Fruit fly (Drosophila melanogaster) whole organism, embryonic: ENCODE data around the gene Tctp.

Source experiments
- Adf1 ChIP-seq: fragments of 200-800 bp; sonication (Bioruptor generic); IDR thresholded peaks from 2 replicates; pipeline ENCODE4 v1.3.6; 2022; ENCODE audit warnings: missing biosample characterization, missing genetic modification characterization
- Antp ChIP-seq: fragments of 200-800 bp; sonication (Bioruptor generic); optimal IDR thresholded peaks from 3 replicates; lab custom pipeline; 2016; ENCODE audit warnings: missing biosample characterization, missing genetic modification characterization
- Atf-2 ChIP-seq: fragments of 200-800 bp; sonication (Bioruptor generic); optimal IDR thresholded peaks from 2 replicates; lab custom pipeline; 2016; ENCODE audit warnings: missing biosample characterization, missing genetic modification characterization
- Bteb2 ChIP-seq: fragments of 200-800 bp; sonication (Bioruptor generic); optimal IDR thresholded peaks from 2 replicates; lab custom pipeline; 2016; ENCODE audit warnings: missing biosample characterization, missing genetic modification characterization
- CG1024 ChIP-seq: fragments of 200-800 bp; sonication (Bioruptor generic); IDR thresholded peaks from 2 replicates; pipeline ENCODE4 v1.3.6; 2022; ENCODE audit warnings: missing biosample characterization, missing genetic modification characterization
- CG11093 ChIP-seq: fragments of 200-800 bp; sonication (Bioruptor generic); IDR thresholded peaks from 3 replicates; pipeline ENCODE4 v1.3.6; 2022; ENCODE audit warnings: missing biosample characterization, missing genetic modification characterization
- CG12744 ChIP-seq: fragments of 200-800 bp; sonication (Bioruptor generic); optimal IDR thresholded peaks from 2 replicates; lab custom pipeline; 2016; ENCODE audit warnings: missing biosample characterization, missing genetic modification characterization
- CG15514 ChIP-seq: fragments of 200-800 bp; sonication (Bioruptor generic); optimal IDR thresholded peaks from 3 replicates; lab custom pipeline; 2017; ENCODE audit warnings: missing biosample characterization, missing genetic modification characterization, mild to moderate bottlenecking, moderate library complexity, missing genetic modification reagents
- CG16863 ChIP-seq: fragments of 200-800 bp; sonication (Bioruptor generic); optimal IDR thresholded peaks from 3 replicates; lab custom pipeline; 2016; ENCODE audit warnings: missing biosample characterization, missing genetic modification characterization
- CG17328 ChIP-seq: fragments of 200-800 bp; sonication (Bioruptor generic); IDR thresholded peaks from 2 replicates; pipeline ENCODE4 v1.3.6; 2022; ENCODE audit warnings: missing biosample characterization, missing genetic modification characterization
- CG17612 ChIP-seq: fragments of 200-800 bp; sonication (Bioruptor generic); IDR thresholded peaks from 2 replicates; pipeline ENCODE4 v1.3.6; 2022; ENCODE audit warnings: missing biosample characterization, missing genetic modification characterization
- CG2678 ChIP-seq: fragments of 200-800 bp; sonication (Bioruptor generic); optimal IDR thresholded peaks from 3 replicates; lab custom pipeline; 2019; ENCODE audit warnings: missing biosample characterization, mild to moderate bottlenecking, missing genetic modification characterization, moderate library complexity
- CG33213 ChIP-seq: fragments of 200-800 bp; sonication (Bioruptor generic); optimal IDR thresholded peaks from 3 replicates; lab custom pipeline; 2016; ENCODE audit warnings: missing biosample characterization, missing genetic modification characterization
- CG6683 ChIP-seq: fragments of 200-800 bp; sonication (Bioruptor generic); optimal IDR thresholded peaks from 2 replicates; lab custom pipeline; 2017; ENCODE audit warnings: missing biosample characterization, mild to moderate bottlenecking, missing genetic modification characterization, missing genetic modification reagents
- CG6854 ChIP-seq: fragments of 200-800 bp; sonication (Bioruptor generic); optimal IDR thresholded peaks from 3 replicates; lab custom pipeline; 2017; ENCODE audit warnings: missing biosample characterization, mild to moderate bottlenecking, missing genetic modification characterization
- CG7372 ChIP-seq: fragments of 200-800 bp; sonication (Bioruptor generic); IDR thresholded peaks from 2 replicates; pipeline ENCODE4 v1.3.6; 2022; ENCODE audit warnings: missing biosample characterization, missing genetic modification characterization
- CG7987 ChIP-seq: fragments of 200-800 bp; sonication (Bioruptor generic); optimal IDR thresholded peaks from 2 replicates; lab custom pipeline; 2018; ENCODE audit warnings: missing biosample characterization, mild to moderate bottlenecking, missing genetic modification characterization, moderate library complexity
- CG8944 ChIP-seq: fragments of 200-800 bp; sonication (Bioruptor generic); optimal IDR thresholded peaks from 3 replicates; lab custom pipeline; 2016; ENCODE audit warnings: missing biosample characterization, missing genetic modification characterization
- CG9797 ChIP-seq: fragments of 200-800 bp; sonication (Bioruptor generic); optimal IDR thresholded peaks from 3 replicates; lab custom pipeline; 2018; ENCODE audit warnings: missing biosample characterization, mild to moderate bottlenecking, missing genetic modification characterization
- CG9817 ChIP-seq: fragments of 200-800 bp; sonication (Bioruptor generic); optimal IDR thresholded peaks from 2 replicates; lab custom pipeline; 2018; ENCODE audit warnings: missing biosample characterization, mild to moderate bottlenecking, missing genetic modification characterization, moderate library complexity
- Dip2 ChIP-seq: fragments of 200-800 bp; sonication (Bioruptor generic); IDR thresholded peaks from 2 replicates; pipeline ENCODE4 v1.3.6; 2022; ENCODE audit warnings: missing biosample characterization, missing genetic modification characterization
- Doc3 ChIP-seq: fragments of 200-800 bp; sonication (Bioruptor generic); IDR thresholded peaks from 3 replicates; pipeline ENCODE4 v1.3.6; 2022; ENCODE audit warnings: missing biosample characterization, missing genetic modification characterization; ENCODE audit not compliant: partially characterized antibody
- Ets97D ChIP-seq: fragments of 200-800 bp; sonication (Bioruptor generic); optimal IDR thresholded peaks from 3 replicates; lab custom pipeline; 2016; ENCODE audit warnings: missing biosample characterization, missing genetic modification characterization
- Gsc ChIP-seq: fragments of 200-800 bp; sonication (Bioruptor generic); IDR thresholded peaks from 2 replicates; pipeline ENCODE4 v1.3.6; 2022; ENCODE audit warnings: missing biosample characterization, missing genetic modification characterization
- H15 ChIP-seq: fragments of 200-800 bp; sonication (Bioruptor generic); IDR thresholded peaks from 3 replicates; pipeline ENCODE4 v1.3.6; 2022; ENCODE audit warnings: missing biosample characterization, missing genetic modification characterization
- NK7.1 ChIP-seq: fragments of 200-800 bp; sonication (Bioruptor generic); optimal IDR thresholded peaks from 3 replicates; lab custom pipeline; 2016; ENCODE audit warnings: missing biosample characterization, missing genetic modification characterization
- Oaz ChIP-seq: fragments of 200-800 bp; sonication (Bioruptor generic); IDR thresholded peaks from 2 replicates; pipeline ENCODE4 v1.3.6; 2022; ENCODE audit warnings: missing biosample characterization, missing genetic modification characterization
- Scr ChIP-seq: fragments of 200-800 bp; sonication (Bioruptor generic); IDR thresholded peaks from 2 replicates; pipeline ENCODE4 v1.3.6; 2022; ENCODE audit warnings: missing biosample characterization, missing genetic modification characterization; ENCODE audit not compliant: partially characterized antibody
- Sry-β ChIP-seq: fragments of 200-800 bp; sonication (Bioruptor generic); optimal IDR thresholded peaks from 2 replicates; lab custom pipeline; 2018; ENCODE audit warnings: missing biosample characterization, mild to moderate bottlenecking, missing genetic modification characterization, moderate library complexity
- Xbp1 ChIP-seq: fragments of 200-800 bp; sonication (Bioruptor generic); optimal IDR thresholded peaks from 3 replicates; lab custom pipeline; 2016; ENCODE audit warnings: missing biosample characterization, mild to moderate bottlenecking, missing genetic modification characterization
- abd-A ChIP-seq: fragments of 200-800 bp; sonication (Bioruptor generic); optimal IDR thresholded peaks from 3 replicates; lab custom pipeline; 2019; ENCODE audit warnings: missing biosample characterization, mild to moderate bottlenecking, missing genetic modification characterization, moderate library complexity
- aop ChIP-seq: fragments of 200-800 bp; sonication (Bioruptor generic); IDR thresholded peaks from 2 replicates; pipeline ENCODE4 v1.3.6; 2022; ENCODE audit warnings: missing biosample characterization, missing genetic modification characterization
- az2 ChIP-seq: fragments of 200-800 bp; sonication (Bioruptor generic); optimal IDR thresholded peaks from 3 replicates; lab custom pipeline; 2016; ENCODE audit warnings: missing biosample characterization, missing genetic modification characterization
- ci ChIP-seq: fragments of 200-800 bp; sonication (Bioruptor generic); IDR thresholded peaks from 3 replicates; pipeline ENCODE4 v1.3.6; 2022; ENCODE audit warnings: missing biosample characterization, missing genetic modification characterization
- dimm ChIP-seq: fragments of 200-800 bp; sonication (Bioruptor generic); IDR thresholded peaks from 2 replicates; pipeline ENCODE4 v1.3.6; 2022; ENCODE audit warnings: missing biosample characterization, missing genetic modification characterization
- en ChIP-seq: fragments of 200-800 bp; sonication (Bioruptor generic); optimal IDR thresholded peaks from 2 replicates; lab custom pipeline; 2016; ENCODE audit warnings: missing biosample characterization, missing genetic modification characterization
- eyg ChIP-seq: fragments of 200-800 bp; sonication (Bioruptor generic); optimal IDR thresholded peaks from 3 replicates; lab custom pipeline; 2016; ENCODE audit warnings: missing biosample characterization, missing genetic modification characterization
- gfzf ChIP-seq: fragments of 200-800 bp; sonication (Bioruptor generic); optimal IDR thresholded peaks from 2 replicates; lab custom pipeline; 2016; ENCODE audit warnings: missing biosample characterization, mild to moderate bottlenecking, missing genetic modification characterization, moderate library complexity
- knrl ChIP-seq: fragments of 200-800 bp; sonication (Bioruptor generic); IDR thresholded peaks from 3 replicates; pipeline ENCODE4 v1.3.6; 2022; ENCODE audit warnings: missing biosample characterization, missing genetic modification characterization; ENCODE audit not compliant: partially characterized antibody
- lbe ChIP-seq: fragments of 200-800 bp; sonication (Bioruptor generic); optimal IDR thresholded peaks from 2 replicates; lab custom pipeline; 2016; ENCODE audit warnings: missing biosample characterization, mild to moderate bottlenecking, missing genetic modification characterization
- lilli ChIP-seq: fragments of 200-800 bp; sonication (Bioruptor generic); optimal IDR thresholded peaks from 3 replicates; lab custom pipeline; 2016; ENCODE audit warnings: missing biosample characterization, missing genetic modification characterization
- lmd ChIP-seq: fragments of 200-800 bp; sonication (Bioruptor generic); IDR thresholded peaks from 2 replicates; pipeline ENCODE4 v1.3.6; 2022; ENCODE audit warnings: missing biosample characterization, missing genetic modification characterization
- maf-S ChIP-seq: fragments of 200-800 bp; sonication (Bioruptor generic); optimal IDR thresholded peaks from 2 replicates; lab custom pipeline; 2016; ENCODE audit warnings: missing biosample characterization, missing genetic modification characterization
- scrt ChIP-seq: fragments of 200-800 bp; sonication (Bioruptor generic); optimal IDR thresholded peaks from 2 replicates; lab custom pipeline; 2018; ENCODE audit warnings: missing biosample characterization, mild to moderate bottlenecking, missing genetic modification characterization, moderate library complexity
- sr ChIP-seq: fragments of 200-800 bp; sonication (Bioruptor generic); IDR thresholded peaks from 3 replicates; pipeline ENCODE4 v1.3.6; 2022; ENCODE audit warnings: missing biosample characterization, missing genetic modification characterization
- tap ChIP-seq: fragments of 200-800 bp; optimal IDR thresholded peaks from 3 replicates; lab custom pipeline; 2019; ENCODE audit warnings: missing biosample characterization, mild to moderate bottlenecking, missing genetic modification characterization, moderate library complexity
- tin ChIP-seq: fragments of 200-800 bp; sonication (Bioruptor generic); optimal IDR thresholded peaks from 3 replicates; lab custom pipeline; 2016; ENCODE audit warnings: missing biosample characterization, missing genetic modification characterization
- unpg ChIP-seq: fragments of 200-800 bp; sonication (Bioruptor generic); optimal IDR thresholded peaks from 3 replicates; lab custom pipeline; 2018; ENCODE audit warnings: missing biosample characterization, mild to moderate bottlenecking, missing genetic modification characterization, moderate library complexity
- zfh1 ChIP-seq: fragments of 200-800 bp; sonication (Bioruptor generic); IDR thresholded peaks from 3 replicates; pipeline ENCODE4 v1.3.6; 2022; ENCODE audit warnings: missing biosample characterization, missing genetic modification characterization

Gene Tctp

DNA sequence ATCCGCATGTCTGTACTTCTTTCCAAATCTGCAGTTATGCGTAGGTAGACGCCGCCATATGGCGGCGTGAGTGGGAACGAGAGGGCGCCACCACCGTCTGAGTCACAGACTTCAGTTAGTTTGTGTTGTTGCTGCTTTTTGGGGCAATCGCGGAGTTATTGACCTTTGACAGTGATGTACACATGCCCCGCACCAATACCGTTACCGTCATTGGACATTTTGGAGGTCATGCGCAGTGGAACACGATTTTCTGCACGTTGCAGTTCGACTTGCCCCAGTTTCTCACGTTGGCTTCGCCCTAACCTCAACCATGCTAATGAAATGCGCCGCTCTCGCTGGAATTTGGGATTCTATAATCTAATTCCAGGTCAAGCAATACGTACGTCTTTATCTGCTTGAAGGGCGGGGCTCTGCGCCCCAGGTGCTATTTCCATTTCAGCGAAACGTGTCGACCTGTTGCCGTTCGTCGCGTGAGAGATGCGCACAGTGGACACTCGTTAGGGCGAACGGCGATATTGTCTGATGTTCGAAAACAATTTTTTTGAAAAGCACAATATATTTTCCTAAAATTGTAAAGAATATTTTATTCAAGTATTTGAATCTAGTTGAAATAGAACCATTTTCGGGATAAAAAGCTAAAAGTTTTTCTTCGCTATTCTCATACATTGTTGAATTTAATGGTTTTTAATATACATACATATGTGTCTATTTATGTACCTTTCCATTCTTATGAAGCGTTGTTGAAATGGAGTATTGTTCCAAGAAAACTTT is 1.4 kb downstream of the Tctp start (continued):
- peak; percentile 68 for TF ChIP-seq CG16863 (GFP tag; lab: Kevin White, UChicago)
- TF ChIP-seq CG7987 (GFP tag; lab: Kevin White, UChicago) = peak; percentile 35
- TF ChIP-seq az2 (GFP tag; lab: Kevin White, UChicago) = peak; percentile 75
- peak; percentile 73 for TF ChIP-seq tin (GFP tag; lab: Kevin White, UChicago)
- peak; percentile 55; the same call in 1 of the 2 replicates for TF ChIP-seq CG7372
- peak; percentile 90 for TF ChIP-seq lilli (GFP tag; lab: Kevin White, UChicago)
- peak; percentile 82 for TF ChIP-seq zfh1 (GFP tag; lab: Robert Waterston, UW)
- peak; percentile 78 for TF ChIP-seq CG17328
- TF ChIP-seq Antp (GFP tag; lab: Kevin White, UChicago) = peak; percentile 65
- peak; percentile 65 for TF ChIP-seq ci (GFP tag; lab: Robert Waterston, UW)
- peak; percentile 65 for TF ChIP-seq unpg (GFP tag; lab: Kevin White, UChicago)
- TF ChIP-seq CG2678 (tag; lab: Kevin White, UChicago) = peak; percentile 76
- TF ChIP-seq lbe (GFP tag; lab: Kevin White, UChicago) = peak; percentile 45
- no peak for TF ChIP-seq CG6683 (GFP tag; lab: Kevin White, UChicago)
- peak; percentile 65 for TF ChIP-seq CG9817 (tag; lab: Kevin White, UChicago)
- TF ChIP-seq lmd = peak; percentile 81
- TF ChIP-seq CG12744 = peak; percentile 64
- peak; percentile 9 for TF ChIP-seq CG6854
- TF ChIP-seq aop (GFP tag; lab: Robert Waterston, UW) = no peak
- no peak for TF ChIP-seq Gsc (GFP tag; lab: Robert Waterston, UW)
- TF ChIP-seq scrt (GFP tag; lab: Kevin White, UChicago) = peak; percentile 99
- TF ChIP-seq en (GFP tag; lab: Kevin White, UChicago) = no peak
- TF ChIP-seq Ets97D (GFP tag; lab: Kevin White, UChicago) = peak; percentile 30
- TF ChIP-seq CG9797 (GFP tag; lab: Kevin White, UChicago) = peak; percentile 10
- peak; percentile 57; the same call in 1 of the 3 replicates for TF ChIP-seq CG11093

DNA sequence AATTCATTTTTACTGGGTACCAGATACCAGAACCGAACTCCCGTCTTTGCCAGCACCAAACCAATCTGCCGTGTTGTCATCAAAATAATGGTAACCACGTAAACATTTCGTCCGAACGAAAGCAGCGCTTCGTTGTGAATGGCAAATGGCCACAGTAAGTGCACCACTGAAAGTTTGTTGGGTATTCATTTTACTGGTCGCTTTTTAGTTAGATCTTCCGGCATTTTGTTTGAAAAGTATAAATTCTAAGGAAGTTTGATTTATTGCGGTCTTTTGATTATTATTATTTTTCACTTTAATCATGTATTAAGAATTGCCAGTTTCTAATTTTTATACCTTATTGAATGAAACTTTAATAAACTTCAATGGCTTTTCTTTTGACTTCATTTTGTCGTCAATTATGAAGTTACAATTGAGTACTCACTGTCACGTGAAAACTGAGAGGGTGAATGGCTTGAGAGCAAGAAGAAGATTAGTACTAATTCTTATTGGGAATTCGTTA is 4.5 kb downstream of the Tctp start, which contains the start of gene ZnT86D:
Gene ZnT86D (minus strand): TSS at position 91 of the 502 bp plus-strand sequence.
- TF ChIP-seq gfzf (GFP tag; lab: Kevin White, UChicago) (peak; percentile 13), knrl (GFP tag; lab: Robert Waterston, UW) (no peak), Adf1 (no peak), CG17612 (no peak), Dip2 (no peak), Atf-2 (peak; percentile 5), CG8944 (GFP tag; lab: Kevin White, UChicago) (peak; percentile 4), Oaz (no peak), scrt (GFP tag; lab: Kevin White, UChicago) (peak; percentile 20), lbe (GFP tag; lab: Kevin White, UChicago) (peak; percentile 11), CG1024 (GFP tag; lab: Robert Waterston, UW) (no peak), eyg (GFP tag; lab: Kevin White, UChicago) (peak; percentile 27), ci (GFP tag; lab: Robert Waterston, UW) (0 out of 3 replicates have a peak, but pooled peaks have one; percentile 55), Scr (GFP tag; lab: Robert Waterston, UW) (no peak), CG15514 (peak; percentile 61), CG33213 (GFP tag; lab: Kevin White, UChicago) (no peak), Doc3 (GFP tag; lab: Robert Waterston, UW) (no peak), maf-S (GFP tag; lab: Kevin White, UChicago) (peak; percentile 11), NK7.1 (GFP tag; lab: Kevin White, UChicago) (peak; percentile 39), sr (GFP tag; lab: Robert Waterston, UW) (no peak), Sry-β (GFP tag; lab: Kevin White, UChicago) (peak; percentile 71), Xbp1 (GFP tag; lab: Kevin White, UChicago) (peak; percentile 54), H15 (GFP tag; lab: Robert Waterston, UW) (no peak), dimm (GFP tag; lab: Robert Waterston, UW) (no peak), Bteb2 (GFP tag; lab: Kevin White, UChicago) (peak; percentile 50), abd-A (no peak), tap (tag; lab: Kevin White, UChicago) (peak; percentile 43)
